Worm (Caenorhabditis elegans) whole organism, late embryonic: ENCODE data around the gene K12H6.8.

ENCODE experiments used
- Y22D7AL.16 ChIP-seq: sonication (generic microtip); optimal IDR thresholded peaks from 2 replicates; lab custom pipeline; 2016; ENCODE audit warnings: missing genetic modification characterization, missing compliant biosample characterization
- ama-1 ChIP-seq: fragments of 150-350 bp; optimal IDR thresholded peaks from 2 replicates; lab custom pipeline; 2014
- ceh-24 ChIP-seq: sonication (generic microtip); optimal IDR thresholded peaks from 2 replicates; lab custom pipeline; 2016; ENCODE audit warnings: mild to moderate bottlenecking, missing genetic modification characterization, missing compliant biosample characterization
- ceh-45 ChIP-seq: fragments of 200-800 bp; sonication (Bioruptor generic); IDR thresholded peaks from 2 replicates; pipeline ENCODE4 v1.3.6; 2022; ENCODE audit warnings: missing genetic modification reagents, missing genetic modification characterization, missing compliant biosample characterization
- ets-4 ChIP-seq: sonication (generic microtip); optimal IDR thresholded peaks from 2 replicates; lab custom pipeline; 2016; ENCODE audit warnings: missing genetic modification characterization, missing compliant biosample characterization
- hlh-13 ChIP-seq: fragments of 200-800 bp; sonication (Bioruptor generic); optimal IDR thresholded peaks from 2 replicates; lab custom pipeline; 2018; ENCODE audit warnings: mild to moderate bottlenecking, missing genetic modification characterization, missing compliant biosample characterization
- hlh-30 ChIP-seq: sonication (generic microtip); optimal IDR thresholded peaks from 2 replicates; lab custom pipeline; 2017; ENCODE audit warnings: antibody characterized with exemption, missing genetic modification characterization, missing compliant biosample characterization; ENCODE audit not compliant: insufficient read depth
- mec-3 ChIP-seq: sonication (generic microtip); optimal IDR thresholded peaks from 2 replicates; lab custom pipeline; 2016; ENCODE audit warnings: borderline replicate concordance, missing genetic modification characterization, missing compliant biosample characterization
- pha-4 ChIP-seq: fragments of 150-350 bp; optimal IDR thresholded peaks from 2 replicates; lab custom pipeline; 2018; ENCODE audit warnings: missing biosample characterization, missing genetic modification reagents, missing genetic modification characterization
- pqm-1 ChIP-seq: sonication (generic microtip); optimal IDR thresholded peaks from 2 replicates; lab custom pipeline; 2016; ENCODE audit warnings: missing genetic modification characterization, missing compliant biosample characterization
- unc-55 ChIP-seq: sonication (generic microtip); optimal IDR thresholded peaks from 2 replicates; lab custom pipeline; 2017; ENCODE audit warnings: missing biosample characterization, missing genetic modification reagents, missing genetic modification characterization
- unc-86 ChIP-seq: sonication (generic microtip); optimal IDR thresholded peaks from 2 replicates; lab custom pipeline; 2016; ENCODE audit warnings: missing genetic modification characterization, missing compliant biosample characterization

ce11 chrII:2826073-2826472 is 1.6 kb upstream of the K12H6.8 start, which contains the start of gene K12H6.5:
- TF ChIP-seq ama-1 (no peak), pha-4 (tag; lab: Kevin White, UChicago) (no peak), ceh-45 (no peak), ceh-24 (tag; lab: Kevin White, UChicago) (no peak), mec-3 (tag; lab: Kevin White, UChicago) (no peak), pqm-1 (no peak), hlh-13 (GFP tag; lab: Kevin White, UChicago) (no peak), unc-86 (tag; lab: Kevin White, UChicago) (no peak), ets-4 (tag; lab: Kevin White, UChicago) (no peak), hlh-30 (no peak), Y22D7AL.16 (tag; lab: Kevin White, UChicago) (no peak), unc-55 (GFP tag; lab: Kevin White, UChicago) (no peak)
